Fruit fly (Drosophila melanogaster) whole organism, embryonic: ENCODE measurements around the gene CG43094.

Experiments used
- Atf-2 ChIP-seq: fragments of 200-800 bp; sonication (Bioruptor generic); optimal IDR thresholded peaks from 2 replicates; lab custom pipeline; 2016; ENCODE audit warnings: missing biosample characterization, missing genetic modification characterization
- CG10543 ChIP-seq: fragments of 200-800 bp; sonication (Bioruptor generic); optimal IDR thresholded peaks from 3 replicates; lab custom pipeline; 2017; ENCODE audit warnings: missing biosample characterization, mild to moderate bottlenecking, missing genetic modification characterization, moderate library complexity
- CG11247 ChIP-seq: fragments of 200-800 bp; sonication (Bioruptor generic); IDR thresholded peaks from 2 replicates; pipeline ENCODE4 v1.3.6; 2022; ENCODE audit warnings: missing biosample characterization, missing genetic modification characterization
- CG12071 ChIP-seq: fragments of 200-800 bp; sonication (Bioruptor generic); optimal IDR thresholded peaks from 3 replicates; lab custom pipeline; 2018; ENCODE audit warnings: missing biosample characterization, mild to moderate bottlenecking, missing genetic modification characterization
- CG12769 ChIP-seq: fragments of 200-800 bp; sonication (Bioruptor generic); optimal IDR thresholded peaks from 2 replicates; lab custom pipeline; 2019; ENCODE audit warnings: missing biosample characterization, mild to moderate bottlenecking, missing genetic modification characterization, moderate library complexity
- CG13287 ChIP-seq: fragments of 200-800 bp; sonication (Bioruptor generic); IDR thresholded peaks from 2 replicates; pipeline ENCODE4 v1.3.6; 2022; ENCODE audit warnings: missing biosample characterization, missing genetic modification characterization; ENCODE audit not compliant: partially characterized antibody
- CG14710 ChIP-seq: fragments of 200-800 bp; sonication (Bioruptor generic); optimal IDR thresholded peaks from 3 replicates; lab custom pipeline; 2019; ENCODE audit warnings: missing biosample characterization, mild to moderate bottlenecking, missing genetic modification characterization, moderate library complexity
- CG15514 ChIP-seq: fragments of 200-800 bp; sonication (Bioruptor generic); optimal IDR thresholded peaks from 3 replicates; lab custom pipeline; 2017; ENCODE audit warnings: missing biosample characterization, missing genetic modification characterization, mild to moderate bottlenecking, moderate library complexity, missing genetic modification reagents
- CG15696 ChIP-seq: fragments of 200-800 bp; sonication (Bioruptor generic); optimal IDR thresholded peaks from 2 replicates; lab custom pipeline; 2019; ENCODE audit warnings: missing biosample characterization, mild to moderate bottlenecking, missing genetic modification characterization, moderate library complexity
- CG16815 ChIP-seq: fragments of 200-800 bp; sonication (Bioruptor generic); optimal IDR thresholded peaks from 3 replicates; lab custom pipeline; 2017; ENCODE audit warnings: missing biosample characterization, mild to moderate bottlenecking, missing genetic modification characterization
- CG17359 ChIP-seq: fragments of 200-800 bp; sonication (Bioruptor generic); optimal IDR thresholded peaks from 3 replicates; lab custom pipeline; 2018; ENCODE audit warnings: missing biosample characterization, mild to moderate bottlenecking, missing genetic modification characterization, moderate library complexity
- CG2199 ChIP-seq: fragments of 200-800 bp; sonication (Bioruptor generic); IDR thresholded peaks from 3 replicates; pipeline ENCODE4 v1.3.6; 2022; ENCODE audit warnings: missing biosample characterization, missing genetic modification characterization
- CG30020 ChIP-seq: fragments of 200-800 bp; optimal IDR thresholded peaks from 2 replicates; lab custom pipeline; 2019; ENCODE audit warnings: missing biosample characterization, mild to moderate bottlenecking, missing genetic modification characterization, moderate library complexity
- CG32532 ChIP-seq: fragments of 200-800 bp; sonication (Bioruptor generic); IDR thresholded peaks from 2 replicates; pipeline ENCODE4 v1.3.6; 2022; ENCODE audit warnings: missing biosample characterization, missing genetic modification characterization
- CG3407 ChIP-seq: fragments of 200-800 bp; sonication (Bioruptor generic); optimal IDR thresholded peaks from 2 replicates; lab custom pipeline; 2018; ENCODE audit warnings: missing biosample characterization, mild to moderate bottlenecking, missing genetic modification characterization
- CG34376 ChIP-seq: fragments of 200-800 bp; sonication (Bioruptor generic); optimal IDR thresholded peaks from 2 replicates; lab custom pipeline; 2018; ENCODE audit warnings: missing biosample characterization, mild to moderate bottlenecking, missing genetic modification characterization
- CG42726 ChIP-seq: fragments of 200-800 bp; sonication (Bioruptor generic); IDR thresholded peaks from 2 replicates; pipeline ENCODE4 v1.3.6; 2022; ENCODE audit warnings: missing biosample characterization, missing genetic modification characterization; ENCODE audit not compliant: partially characterized antibody
- CG4282 ChIP-seq: fragments of 200-800 bp; sonication (Bioruptor generic); optimal IDR thresholded peaks from 2 replicates; lab custom pipeline; 2016; ENCODE audit warnings: missing biosample characterization, missing genetic modification characterization
- CG5953 ChIP-seq: fragments of 200-800 bp; sonication (Bioruptor generic); IDR thresholded peaks from 2 replicates; pipeline ENCODE4 v1.3.6; 2022; ENCODE audit warnings: missing biosample characterization, missing genetic modification characterization
- CG7987 ChIP-seq: fragments of 200-800 bp; sonication (Bioruptor generic); optimal IDR thresholded peaks from 2 replicates; lab custom pipeline; 2018; ENCODE audit warnings: missing biosample characterization, mild to moderate bottlenecking, missing genetic modification characterization, moderate library complexity
- CG8478 ChIP-seq: fragments of >200 bp; optimal IDR thresholded peaks from 2 replicates; lab custom pipeline; 2018
- Dbx ChIP-seq: fragments of 200-800 bp; sonication (Bioruptor generic); IDR thresholded peaks from 3 replicates; pipeline ENCODE4 v1.3.6; 2022; ENCODE audit warnings: missing biosample characterization, missing genetic modification characterization
- Deaf1 ChIP-seq: fragments of 200-800 bp; optimal IDR thresholded peaks from 3 replicates; lab custom pipeline; 2019; ENCODE audit warnings: missing biosample characterization, mild to moderate bottlenecking, missing genetic modification characterization, moderate library complexity
- Dp ChIP-seq: fragments of 200-800 bp; sonication (Bioruptor generic); optimal IDR thresholded peaks from 2 replicates; lab custom pipeline; 2018; ENCODE audit warnings: missing biosample characterization, mild to moderate bottlenecking, missing genetic modification characterization, moderate library complexity
- Fer1 ChIP-seq: fragments of 200-800 bp; sonication (Bioruptor generic); optimal IDR thresholded peaks from 2 replicates; lab custom pipeline; 2017; ENCODE audit warnings: missing biosample characterization, mild to moderate bottlenecking, missing genetic modification characterization
- GATAe ChIP-seq: fragments of 200-800 bp; sonication (Bioruptor generic); conservative IDR thresholded peaks from 2 replicates; pipeline ENCODE4 v1.3.6; 2022; ENCODE audit warnings: missing biosample characterization, missing genetic modification characterization
- HLHmδ ChIP-seq: fragments of 200-800 bp; sonication (Bioruptor generic); optimal IDR thresholded peaks from 2 replicates; lab custom pipeline; 2018; ENCODE audit warnings: missing biosample characterization, mild to moderate bottlenecking, missing genetic modification characterization, moderate library complexity
- Hr78 ChIP-seq, 2 experiments: fragments of 200-800 bp in 1 of 2; fragments of >200 bp in 1 of 2; sonication (Bioruptor generic) in 1 of 2; optimal IDR thresholded peaks; 2 replicates each; lab custom pipeline; 2017 to 2019; ENCODE audit warnings: missing biosample characterization in 2 of 2, missing genetic modification characterization in 2 of 2, mild to moderate bottlenecking in 1 of 2, moderate library complexity in 1 of 2
- Lhr ChIP-seq: fragments of 200-800 bp; sonication (Bioruptor generic); optimal IDR thresholded peaks from 3 replicates; lab custom pipeline; 2017; ENCODE audit warnings: mild to moderate bottlenecking, missing biosample characterization, missing genetic modification reagents, missing genetic modification characterization
- Sry-δ ChIP-seq: fragments of 200-800 bp; sonication (Bioruptor generic); optimal IDR thresholded peaks from 2 replicates; lab custom pipeline; 2016; ENCODE audit warnings: missing biosample characterization, missing genetic modification characterization
- abd-A ChIP-seq: fragments of 200-800 bp; sonication (Bioruptor generic); optimal IDR thresholded peaks from 3 replicates; lab custom pipeline; 2019; ENCODE audit warnings: missing biosample characterization, mild to moderate bottlenecking, missing genetic modification characterization, moderate library complexity
- br ChIP-seq: fragments of >200 bp; optimal IDR thresholded peaks from 2 replicates; lab custom pipeline; 2017
- cas ChIP-seq: fragments of 200-800 bp; sonication (Bioruptor generic); IDR thresholded peaks from 2 replicates; pipeline ENCODE4 v1.3.6; 2022; ENCODE audit warnings: missing biosample characterization, missing genetic modification characterization
- cg ChIP-seq: fragments of 200-800 bp; sonication (Bioruptor generic); optimal IDR thresholded peaks from 3 replicates; lab custom pipeline; 2019; ENCODE audit warnings: missing biosample characterization, mild to moderate bottlenecking, missing genetic modification characterization, moderate library complexity
- chinmo ChIP-seq: fragments of 200-800 bp; sonication (Bioruptor generic); IDR thresholded peaks from 4 replicates; pipeline ENCODE4 v1.3.6; 2022; ENCODE audit warnings: missing biosample characterization, missing genetic modification characterization; ENCODE audit not compliant: partially characterized antibody
- cwo ChIP-seq: fragments of 200-800 bp; sonication (Bioruptor generic); optimal IDR thresholded peaks from 3 replicates; lab custom pipeline; 2017; ENCODE audit warnings: missing biosample characterization, missing genetic modification characterization, mild to moderate bottlenecking, moderate library complexity, missing genetic modification reagents
- ftz-f1 ChIP-seq: fragments of 200-800 bp; sonication (Bioruptor generic); optimal IDR thresholded peaks from 2 replicates; lab custom pipeline; 2016; ENCODE audit warnings: missing biosample characterization, missing genetic modification characterization
- gcm ChIP-seq: fragments of 200-800 bp; sonication (Bioruptor generic); optimal IDR thresholded peaks from 2 replicates; lab custom pipeline; 2019; ENCODE audit warnings: missing biosample characterization, mild to moderate bottlenecking, missing genetic modification characterization, moderate library complexity
- grn ChIP-seq: fragments of 200-800 bp; sonication (Bioruptor generic); optimal IDR thresholded peaks from 3 replicates; lab custom pipeline; 2017; ENCODE audit warnings: missing biosample characterization, missing genetic modification characterization
- maf-S ChIP-seq: fragments of 200-800 bp; sonication (Bioruptor generic); optimal IDR thresholded peaks from 2 replicates; lab custom pipeline; 2016; ENCODE audit warnings: missing biosample characterization, missing genetic modification characterization
- mirr ChIP-seq: fragments of 200-800 bp; sonication (Bioruptor generic); optimal IDR thresholded peaks from 3 replicates; lab custom pipeline; 2018; ENCODE audit warnings: missing biosample characterization, mild to moderate bottlenecking, missing genetic modification characterization
- onecut ChIP-seq: fragments of 200-800 bp; sonication (Bioruptor generic); IDR thresholded peaks from 2 replicates; pipeline ENCODE4 v1.3.6; 2022; ENCODE audit warnings: missing biosample characterization, missing genetic modification characterization
- pros ChIP-seq: fragments of 200-800 bp; sonication (Bioruptor generic); optimal IDR thresholded peaks from 3 replicates; lab custom pipeline; 2019; ENCODE audit warnings: missing biosample characterization, mild to moderate bottlenecking, missing genetic modification characterization, moderate library complexity
- sd ChIP-seq: fragments of 200-800 bp; sonication (Bioruptor generic); optimal IDR thresholded peaks from 3 replicates; lab custom pipeline; 2018; ENCODE audit warnings: missing biosample characterization, mild to moderate bottlenecking, missing genetic modification characterization, moderate library complexity
- so ChIP-seq: fragments of 200-800 bp; sonication (Bioruptor generic); IDR thresholded peaks from 3 replicates; pipeline ENCODE4 v1.3.6; 2022; ENCODE audit warnings: missing biosample characterization, missing genetic modification characterization
- sug ChIP-seq: fragments of 200-800 bp; optimal IDR thresholded peaks from 2 replicates; lab custom pipeline; 2019; ENCODE audit warnings: missing biosample characterization, mild to moderate bottlenecking, missing genetic modification characterization, moderate library complexity

CG43094 gene

dm6 chr3R:22753895-22754774 is 16.7 kb downstream of the CG43094 start (continued):
- peak; percentile 25 for TF ChIP-seq gcm
- peak; percentile 40 for TF ChIP-seq CG14710 (tag; lab: Kevin White, UChicago)
- TF ChIP-seq CG17359 (tag; lab: Kevin White, UChicago) = peak; percentile 67
- 0 out of 2 replicates have a peak, but pooled peaks have one; percentile 25 for TF ChIP-seq cas (GFP tag; lab: Robert Waterston, UW)
- peak; percentile 14; the same call in 1 of the 2 replicates for TF ChIP-seq CG11247 (GFP tag; lab: Robert Waterston, UW)
- no peak for TF ChIP-seq maf-S (GFP tag; lab: Kevin White, UChicago)
- TF ChIP-seq CG3407 (GFP tag; lab: Kevin White, UChicago) = peak; percentile 46
- TF ChIP-seq Dp = no peak
- TF ChIP-seq CG4282 (GFP tag; lab: Kevin White, UChicago) = no peak
- no peak for TF ChIP-seq br
- no peak for TF ChIP-seq CG15696 (tag; lab: Kevin White, UChicago)
- peak; percentile 45 for TF ChIP-seq cwo (GFP tag; lab: Kevin White, UChicago)
- TF ChIP-seq Lhr (GFP tag; lab: Kevin White, UChicago) = no peak
- peak; percentile 24 for TF ChIP-seq Fer1

dm6 chr3R:22753600-22753894 is 17.2 kb downstream of the CG43094 start:
- TF ChIP-seq CG12769 (peak; percentile 27), CG10543 (GFP tag; lab: Kevin White, UChicago) (no peak), sd (tag; lab: Kevin White, UChicago) (peak; percentile 85), Hr78 (GFP tag; optimal IDR thresholded peaks at IDR 0.05; lab: Kevin White, UChicago) (peak in 1 of 2 experiments; percentile 25), CG7987 (GFP tag; lab: Kevin White, UChicago) (peak; percentile 52), abd-A (tag; lab: Kevin White, UChicago) (peak; percentile 44), CG34376 (peak; percentile 62), CG30020 (tag; lab: Kevin White, UChicago) (no peak), chinmo (peak; percentile 98), grn (GFP tag; lab: Kevin White, UChicago) (peak; percentile 4), cwo (GFP tag; lab: Kevin White, UChicago) (peak; percentile 53), Sry-δ (GFP tag; lab: Kevin White, UChicago) (no peak), CG8478 (no peak), so (GFP tag; lab: Robert Waterston, UW) (peak; percentile 65; the same call in 1 of the 3 replicates), Deaf1 (peak; percentile 90), GATAe (GFP tag; lab: Robert Waterston, UW) (no peak; the same call in 1 of the 2 replicates), sug (tag; lab: Kevin White, UChicago) (peak; percentile 71), mirr (peak; percentile 70), Dbx (GFP tag; lab: Robert Waterston, UW) (0 out of 3 replicates have a peak, but pooled peaks have one; percentile 7), ftz-f1 (GFP tag; lab: Kevin White, UChicago) (peak; percentile 1), CG16815 (GFP tag; lab: Kevin White, UChicago) (no peak), HLHmδ (GFP tag; lab: Kevin White, UChicago) (peak; percentile 50), CG15514 (GFP tag; lab: Kevin White, UChicago) (no peak), pros (GFP tag; lab: Kevin White, UChicago) (peak; percentile 1), CG5953 (GFP tag; lab: Robert Waterston, UW) (0 out of 2 replicates have a peak, but pooled peaks have one; percentile 14), cg (peak; percentile 74), Atf-2 (GFP tag; lab: Kevin White, UChicago) (no peak), CG2199 (GFP tag; lab: Robert Waterston, UW) (0 out of 3 replicates have a peak, but pooled peaks have one; percentile 65), CG13287 (GFP tag; lab: Robert Waterston, UW) (peak; percentile 43; the same call in 1 of the 2 replicates), onecut (peak; percentile 72), CG12071 (GFP tag; lab: Kevin White, UChicago) (peak; percentile 27), CG42726 (GFP tag; lab: Robert Waterston, UW) (0 out of 2 replicates have a peak, but pooled peaks have one; percentile 32), CG32532 (GFP tag; lab: Robert Waterston, UW) (no peak)
